Worm (Caenorhabditis elegans) whole organism, mixed stage, embryonic: Measurements from ENCODE around the gene C33A12.4.

ENCODE experiments used
- ceh-39 ChIP-seq: fragments of 150-350 bp; optimal IDR thresholded peaks from 2 replicates; lab custom pipeline; 2014; ENCODE audit warnings: missing biosample characterization, missing genetic modification characterization
- cnd-1 ChIP-seq: fragments of 200-800 bp; sonication (Bioruptor generic); optimal IDR thresholded peaks from 2 replicates; lab custom pipeline; 2018; ENCODE audit warnings: mild to moderate bottlenecking, missing genetic modification characterization, missing compliant biosample characterization
- mep-1 ChIP-seq: fragments of 150-350 bp; optimal IDR thresholded peaks from 2 replicates; lab custom pipeline; 2017; ENCODE audit warnings: missing biosample characterization, missing genetic modification reagents, missing genetic modification characterization, inconsistent platforms

ce11 chrIV:9469293-9469692 is 41.1 kb downstream of the C33A12.4 start:
- TF ChIP-seq ceh-39 (no peak), mep-1 (no peak), cnd-1 (no peak)
